Worm (Caenorhabditis elegans) whole organism, L1 larva: ENCODE results near the gene clec-40.

Source experiments
- C04F5.9 ChIP-seq: sonication (generic microtip); optimal IDR thresholded peaks from 2 replicates; lab custom pipeline; 2016; ENCODE audit warnings: missing genetic modification characterization, missing compliant biosample characterization
- C16A3.4 ChIP-seq: fragments of 150-350 bp; optimal IDR thresholded peaks from 2 replicates; lab custom pipeline; 2014; ENCODE audit warnings: missing biosample characterization, missing genetic modification characterization
- F16B12.6 ChIP-seq: fragments of 150-350 bp; optimal IDR thresholded peaks from 2 replicates; lab custom pipeline; 2014; ENCODE audit warnings: missing biosample characterization, missing genetic modification characterization
- aha-1 ChIP-seq: fragments of 150-350 bp; optimal IDR thresholded peaks from 2 replicates; lab custom pipeline; 2014; ENCODE audit warnings: missing biosample characterization, missing genetic modification characterization
- ceh-82 ChIP-seq, 3 experiments: fragments of 150-350 bp in 1 of 3; sonication (generic microtip) in 2 of 3; optimal IDR thresholded peaks; 2 replicates each; lab custom pipeline; 2014 to 2017; ENCODE audit warnings: missing biosample characterization in 3 of 3, missing genetic modification characterization in 3 of 3
- ceh-88 ChIP-seq: fragments of 200-800 bp; sonication (Bioruptor generic); IDR thresholded peaks from 2 replicates; pipeline ENCODE4 v1.3.6; 2022; ENCODE audit warnings: missing genetic modification characterization, missing compliant biosample characterization
- elt-2 ChIP-seq: sonication (generic microtip); optimal IDR thresholded peaks from 2 replicates; lab custom pipeline; 2016; ENCODE audit warnings: missing genetic modification characterization, mild to moderate bottlenecking, inconsistent platforms, missing compliant biosample characterization, missing genetic modification reagents
- fkh-10 ChIP-seq: sonication (generic microtip); optimal IDR thresholded peaks from 2 replicates; lab custom pipeline; 2017; ENCODE audit warnings: missing biosample characterization, missing genetic modification reagents, missing genetic modification characterization
- fkh-8 ChIP-seq: sonication (generic microtip); optimal IDR thresholded peaks from 2 replicates; lab custom pipeline; 2016; ENCODE audit warnings: mild to moderate bottlenecking, missing genetic modification characterization, missing compliant biosample characterization
- hlh-17 ChIP-seq: fragments of 200-800 bp; sonication (Bioruptor generic); optimal IDR thresholded peaks from 2 replicates; lab custom pipeline; 2018; ENCODE audit warnings: missing genetic modification characterization, mild to moderate bottlenecking, missing compliant biosample characterization, moderate library complexity, borderline replicate concordance
- hlh-4 ChIP-seq: sonication (generic microtip); optimal IDR thresholded peaks from 2 replicates; lab custom pipeline; 2016; ENCODE audit warnings: mild to moderate bottlenecking, missing genetic modification characterization, missing compliant biosample characterization
- irx-1 ChIP-seq: sonication (generic microtip); optimal IDR thresholded peaks from 2 replicates; lab custom pipeline; 2016; ENCODE audit warnings: missing genetic modification characterization, missing compliant biosample characterization
- isw-1 ChIP-seq: fragments of 200-800 bp; sonication (Bioruptor generic); IDR thresholded peaks from 2 replicates; pipeline ENCODE4 v1.3.6; 2022; ENCODE audit warnings: missing genetic modification characterization, missing compliant biosample characterization
- lin-13 ChIP-seq: fragments of 150-350 bp; optimal IDR thresholded peaks from 2 replicates; lab custom pipeline; 2014; ENCODE audit warnings: missing biosample characterization, missing genetic modification reagents, missing genetic modification characterization
- lin-14 ChIP-seq: fragments of 200-800 bp; sonication (Bioruptor generic); optimal IDR thresholded peaks from 2 replicates; lab custom pipeline; 2018; ENCODE audit warnings: mild to moderate bottlenecking, missing genetic modification characterization, moderate library complexity, missing compliant biosample characterization
- lin-39 ChIP-seq: fragments of 150-350 bp; optimal IDR thresholded peaks from 2 replicates; lab custom pipeline; 2014; ENCODE audit warnings: missing biosample characterization, missing genetic modification reagents, missing genetic modification characterization
- lir-3 ChIP-seq: sonication (generic microtip); optimal IDR thresholded peaks from 2 replicates; lab custom pipeline; 2016; ENCODE audit warnings: mild to moderate bottlenecking, missing genetic modification characterization, moderate library complexity, missing compliant biosample characterization; ENCODE audit not compliant: poor library complexity
- lsy-2 ChIP-seq, 2 experiments: fragments of 150-350 bp; optimal IDR thresholded peaks; 2 replicates each; lab custom pipeline; 2014; ENCODE audit warnings: missing biosample characterization in 2 of 2, missing genetic modification characterization in 2 of 2
- mab-9 ChIP-seq: fragments of 200-800 bp; sonication (Bioruptor generic); IDR thresholded peaks from 2 replicates; pipeline ENCODE4 v1.3.6; 2022; ENCODE audit warnings: missing genetic modification reagents, missing genetic modification characterization, missing compliant biosample characterization
- mdl-1 ChIP-seq, 2 experiments: fragments of 150-350 bp; optimal IDR thresholded peaks; 2 replicates each; lab custom pipeline; 2014 to 2017; ENCODE audit warnings: missing biosample characterization in 2 of 2, missing genetic modification characterization in 2 of 2, inconsistent platforms in 1 of 2
- nhr-12 ChIP-seq: sonication (generic microtip); optimal IDR thresholded peaks from 2 replicates; lab custom pipeline; 2017; ENCODE audit warnings: missing biosample characterization, missing genetic modification characterization
- nhr-19 ChIP-seq: fragments of 200-800 bp; sonication (Bioruptor generic); conservative IDR thresholded peaks from 2 replicates; pipeline ENCODE4 v1.3.6; 2022; ENCODE audit warnings: missing genetic modification characterization, missing compliant biosample characterization
- nhr-20 ChIP-seq: sonication (generic microtip); optimal IDR thresholded peaks from 2 replicates; lab custom pipeline; 2016; ENCODE audit warnings: mild to moderate bottlenecking, missing genetic modification characterization, missing compliant biosample characterization
- nhr-28 ChIP-seq: fragments of 150-350 bp; optimal IDR thresholded peaks from 2 replicates; lab custom pipeline; 2014; ENCODE audit warnings: missing biosample characterization, missing genetic modification characterization
- nhr-77 ChIP-seq: fragments of 150-350 bp; optimal IDR thresholded peaks from 2 replicates; lab custom pipeline; 2014; ENCODE audit warnings: missing biosample characterization, missing genetic modification characterization
- nhr-85 ChIP-seq: sonication (generic microtip); peaks from one replicate; lab custom pipeline; 2016; ENCODE audit warnings: missing genetic modification characterization, inconsistent platforms, missing compliant biosample characterization
- pag-3 ChIP-seq: sonication (generic microtip); optimal IDR thresholded peaks from 2 replicates; lab custom pipeline; 2017; ENCODE audit warnings: missing genetic modification characterization, mild to moderate bottlenecking, missing compliant biosample characterization, antibody characterized with exemption, borderline replicate concordance; ENCODE audit not compliant: insufficient read depth
- rnt-1 ChIP-seq: sonication (generic microtip); optimal IDR thresholded peaks from 2 replicates; lab custom pipeline; 2016; ENCODE audit warnings: mild to moderate bottlenecking, missing genetic modification characterization, moderate library complexity, missing compliant biosample characterization
- skn-1 ChIP-seq: fragments of 150-350 bp; optimal IDR thresholded peaks from 2 replicates; lab custom pipeline; 2014; ENCODE audit warnings: missing biosample characterization, missing genetic modification characterization
- sox-4 ChIP-seq: sonication (generic microtip); optimal IDR thresholded peaks from 2 replicates; lab custom pipeline; 2016; ENCODE audit warnings: missing genetic modification characterization, missing compliant biosample characterization
- sptf-1 ChIP-seq: fragments of 150-350 bp; optimal IDR thresholded peaks from 2 replicates; lab custom pipeline; 2014; ENCODE audit warnings: missing biosample characterization, missing genetic modification characterization
- swsn-7 ChIP-seq: sonication (generic microtip); optimal IDR thresholded peaks from 2 replicates; lab custom pipeline; 2016; ENCODE audit warnings: missing genetic modification characterization, missing compliant biosample characterization
- unc-130 ChIP-seq: fragments of 150-350 bp; optimal IDR thresholded peaks from 2 replicates; lab custom pipeline; 2017; ENCODE audit warnings: missing biosample characterization, missing genetic modification characterization, inconsistent platforms
- unc-86 ChIP-seq: sonication (generic microtip); optimal IDR thresholded peaks from 2 replicates; lab custom pipeline; 2016; ENCODE audit warnings: missing genetic modification characterization, missing compliant biosample characterization
- vab-15 ChIP-seq: sonication (generic microtip); optimal IDR thresholded peaks from 2 replicates; lab custom pipeline; 2017; ENCODE audit warnings: missing genotype, mild to moderate bottlenecking, missing genetic modification characterization, missing compliant biosample characterization
- zip-4 ChIP-seq: fragments of 200-800 bp; sonication (Bioruptor generic); optimal IDR thresholded peaks from 2 replicates; lab custom pipeline; 2018; ENCODE audit warnings: mild to moderate bottlenecking, missing genetic modification characterization, moderate library complexity, missing compliant biosample characterization

The clec-40 gene

ce11 chrV:16853956-16854683, 13.3 kb upstream of the clec-40 start, which contains the start of the genes clec-35 and clec-27:
clec-35 (minus strand) TSS chrV:16854056.
clec-27 (plus strand) TSS chrV:16854633.
- TF ChIP-seq rnt-1 (tag; lab: Kevin White, UChicago) (no peak), unc-130 (tag; lab: Kevin White, UChicago) (no peak), mdl-1 (tag; optimal IDR thresholded peaks at IDR 0.05; lab: Kevin White, UChicago) (no peak), hlh-4 (tag; lab: Kevin White, UChicago) (no peak), ceh-88 (GFP tag; lab: Robert Waterston, UW) (no peak), lin-13 (no peak), hlh-17 (no peak), C04F5.9 (tag; lab: Kevin White, UChicago) (no peak), fkh-10 (GFP tag; lab: Kevin White, UChicago) (no peak), vab-15 (tag; lab: Kevin White, UChicago) (no peak), mab-9 (GFP tag; lab: Robert Waterston, UW) (no peak), lsy-2 (tag; optimal IDR thresholded peaks at IDR 0.05; lab: Kevin White, UChicago) (no peak), lin-14 (no peak), ceh-82 (tag; optimal IDR thresholded peaks at IDR 0.05; lab: Kevin White, UChicago) (no peak)
- TF ChIP-seq, all 84 proteins: peak for 0

- TF ChIP-seq mdl-1 (tag; optimal IDR thresholded peaks at IDR 0.05; lab: Kevin White, UChicago) (no peak), nhr-28 (tag; lab: Kevin White, UChicago) (no peak), nhr-12 (tag; lab: Kevin White, UChicago) (no peak), unc-86 (tag; lab: Kevin White, UChicago) (no peak), isw-1 (GFP tag; lab: Robert Waterston, UW) (no peak), sox-4 (tag; lab: Kevin White, UChicago) (no peak), nhr-19 (GFP tag; lab: Robert Waterston, UW) (no peak)
Observed at ce11 chrV:16852002-16852401, 11.1 kb upstream of the clec-40 start, which contains the start of gene clec-37. clec-37 (minus strand) TSS chrV:16852102.

ce11 chrV:16848498-16848897, 7.6 kb upstream of the clec-40 start, which contains the start of the genes clec-36 and clec-26:
clec-36 (minus strand) TSS chrV:16848598.
clec-26 (plus strand) TSS chrV:16848611.
- TF ChIP-seq nhr-20 (tag; lab: Kevin White, UChicago) (no peak), elt-2 (peak; percentile 44), fkh-8 (tag; lab: Kevin White, UChicago) (no peak), lir-3 (no peak), skn-1 (no peak)

ce11 chrV:16842941-16843340, 2.1 kb upstream of the clec-40 start, which contains the start of gene clec-25:
clec-25 (plus strand) TSS chrV:16843241.
- TF ChIP-seq irx-1 (tag; lab: Kevin White, UChicago) (no peak), C16A3.4 (tag; lab: Kevin White, UChicago) (no peak), F16B12.6 (tag; lab: Kevin White, UChicago) (no peak), aha-1 (tag; lab: Kevin White, UChicago) (no peak), nhr-19 (GFP tag; lab: Robert Waterston, UW) (no peak), ceh-82 (tag; optimal IDR thresholded peaks at IDR 0.05; lab: Kevin White, UChicago) (no peak), nhr-77 (tag; lab: Kevin White, UChicago) (no peak), rnt-1 (tag; lab: Kevin White, UChicago) (no peak), sptf-1 (tag; lab: Kevin White, UChicago) (no peak), swsn-7 (tag; lab: Kevin White, UChicago) (no peak), zip-4 (GFP tag; lab: Kevin White, UChicago) (no peak), lin-39 (tag; lab: Kevin White, UChicago) (no peak), nhr-85 (tag; lab: Kevin White, UChicago) (no peak), lin-13 (no peak), pag-3 (tag; lab: Kevin White, UChicago) (no peak), unc-86 (tag; lab: Kevin White, UChicago) (no peak)
